Fruit fly (Drosophila melanogaster) whole organism, adult: ENCODE results near the gene Spn77Ba.

Source experiments
- CG14711 ChIP-seq: fragments of 200-800 bp; sonication (Bioruptor generic); optimal IDR thresholded peaks from 2 replicates; lab custom pipeline; 2018; ENCODE audit warnings: missing biosample characterization, mild to moderate bottlenecking, missing genetic modification characterization, moderate library complexity
- bab1 ChIP-seq: fragments of 200-800 bp; sonication (Bioruptor generic); optimal IDR thresholded peaks from 3 replicates; lab custom pipeline; 2019; ENCODE audit warnings: missing biosample characterization, mild to moderate bottlenecking, missing genetic modification characterization, moderate library complexity
- cnc ChIP-seq, 2 experiments: fragments of >200 bp; optimal IDR thresholded peaks; 2 replicates each; lab custom pipeline; 2017
- ovo ChIP-seq: fragments of 200-800 bp; sonication (Bioruptor generic); optimal IDR thresholded peaks from 2 replicates; lab custom pipeline; 2016; ENCODE audit warnings: missing biosample characterization, missing genetic modification characterization
- tj ChIP-seq: fragments of 200-800 bp; sonication (Bioruptor generic); optimal IDR thresholded peaks from 3 replicates; lab custom pipeline; 2017; ENCODE audit warnings: missing biosample characterization, mild to moderate bottlenecking, missing genetic modification characterization, moderate library complexity

dm6 chr3L:20347762-20348580, 31.0 kb downstream of the Spn77Ba start, which contains the start of the genes Rbbp5 and eRF1:
- TF ChIP-seq CG14711 (tag; lab: Kevin White, UChicago) (peak; percentile 79), tj (peak; percentile 52), ovo (GFP tag; lab: Kevin White, UChicago) (peak; percentile 52), bab1 (GFP tag; lab: Kevin White, UChicago) (peak; percentile 73), cnc (optimal IDR thresholded peaks at IDR 0.05; lab: Kevin White, UChicago) (no peak)
